Fruit fly (Drosophila melanogaster) whole organism, embryonic: Measurements from ENCODE around the gene CG12516.

Experiments used
- Abd-B ChIP-seq: fragments of 200-800 bp; sonication (Bioruptor generic); optimal IDR thresholded peaks from 2 replicates; lab custom pipeline; 2018; ENCODE audit warnings: missing biosample characterization, mild to moderate bottlenecking, missing genetic modification characterization, moderate library complexity
- Atf-2 ChIP-seq: fragments of 200-800 bp; sonication (Bioruptor generic); optimal IDR thresholded peaks from 2 replicates; lab custom pipeline; 2016; ENCODE audit warnings: missing biosample characterization, missing genetic modification characterization
- Atf6 ChIP-seq: fragments of 200-800 bp; sonication (Bioruptor generic); IDR thresholded peaks from 2 replicates; pipeline ENCODE4 v1.3.6; 2022; ENCODE audit warnings: missing biosample characterization, missing genetic modification characterization
- B-H2 ChIP-seq: fragments of 200-800 bp; sonication (Bioruptor generic); optimal IDR thresholded peaks from 2 replicates; lab custom pipeline; 2018; ENCODE audit warnings: missing biosample characterization, mild to moderate bottlenecking, missing genetic modification characterization
- CG11093 ChIP-seq: fragments of 200-800 bp; sonication (Bioruptor generic); IDR thresholded peaks from 3 replicates; pipeline ENCODE4 v1.3.6; 2022; ENCODE audit warnings: missing biosample characterization, missing genetic modification characterization
- CG12219 ChIP-seq: fragments of 200-800 bp; sonication (Bioruptor generic); optimal IDR thresholded peaks from 3 replicates; lab custom pipeline; 2018; ENCODE audit warnings: missing biosample characterization, mild to moderate bottlenecking, missing genetic modification characterization
- CG12391 ChIP-seq: fragments of 200-800 bp; sonication (Bioruptor generic); optimal IDR thresholded peaks from 3 replicates; lab custom pipeline; 2018; ENCODE audit warnings: missing biosample characterization, mild to moderate bottlenecking, missing genetic modification characterization, moderate library complexity
- CG13123 ChIP-seq: fragments of 200-800 bp; sonication (Bioruptor generic); optimal IDR thresholded peaks from 2 replicates; lab custom pipeline; 2016; ENCODE audit warnings: missing biosample characterization, missing genetic modification characterization
- CG15269 ChIP-seq: fragments of 200-800 bp; sonication (Bioruptor generic); optimal IDR thresholded peaks from 2 replicates; lab custom pipeline; 2018; ENCODE audit warnings: missing biosample characterization, mild to moderate bottlenecking, missing genetic modification characterization, moderate library complexity
- CG17385 ChIP-seq: fragments of 200-800 bp; sonication (Bioruptor generic); optimal IDR thresholded peaks from 3 replicates; lab custom pipeline; 2018; ENCODE audit warnings: missing biosample characterization, mild to moderate bottlenecking, missing genetic modification characterization
- CG1792 ChIP-seq: fragments of 200-800 bp; sonication (Bioruptor generic); optimal IDR thresholded peaks from 2 replicates; lab custom pipeline; 2016; ENCODE audit warnings: missing biosample characterization, missing genetic modification characterization
- CG18476 ChIP-seq: fragments of 200-800 bp; sonication (Bioruptor generic); optimal IDR thresholded peaks from 2 replicates; lab custom pipeline; 2016; ENCODE audit warnings: missing biosample characterization, mild to moderate bottlenecking, missing genetic modification characterization
- CG18599 ChIP-seq: fragments of 200-800 bp; sonication (Bioruptor generic); optimal IDR thresholded peaks from 3 replicates; lab custom pipeline; 2017; ENCODE audit warnings: missing biosample characterization, missing genetic modification characterization, mild to moderate bottlenecking, moderate library complexity, missing genetic modification reagents
- CG2875 ChIP-seq: fragments of 200-800 bp; sonication (Bioruptor generic); optimal IDR thresholded peaks from 2 replicates; lab custom pipeline; 2017; ENCODE audit warnings: missing biosample characterization, mild to moderate bottlenecking, missing genetic modification characterization, missing genetic modification reagents
- CG31365 ChIP-seq: fragments of 200-800 bp; sonication (Bioruptor generic); optimal IDR thresholded peaks from 2 replicates; lab custom pipeline; 2018; ENCODE audit warnings: missing biosample characterization, mild to moderate bottlenecking, missing genetic modification characterization
- CG3838 ChIP-seq: fragments of 200-800 bp; sonication (Bioruptor generic); optimal IDR thresholded peaks from 3 replicates; lab custom pipeline; 2016; ENCODE audit warnings: missing biosample characterization, missing genetic modification characterization
- CG4617 ChIP-seq: fragments of 200-800 bp; sonication (Bioruptor generic); optimal IDR thresholded peaks from 3 replicates; lab custom pipeline; 2016; ENCODE audit warnings: missing biosample characterization, missing genetic modification characterization, borderline replicate concordance
- CG7556 ChIP-seq: fragments of 200-800 bp; sonication (Bioruptor generic); optimal IDR thresholded peaks from 2 replicates; lab custom pipeline; 2017; ENCODE audit warnings: missing biosample characterization, mild to moderate bottlenecking, missing genetic modification characterization
- Dek ChIP-seq: fragments of 200-800 bp; sonication (Bioruptor generic); optimal IDR thresholded peaks from 3 replicates; lab custom pipeline; 2019; ENCODE audit warnings: missing biosample characterization, mild to moderate bottlenecking, missing genetic modification characterization, moderate library complexity
- Doc3 ChIP-seq: fragments of 200-800 bp; sonication (Bioruptor generic); IDR thresholded peaks from 3 replicates; pipeline ENCODE4 v1.3.6; 2022; ENCODE audit warnings: missing biosample characterization, missing genetic modification characterization; ENCODE audit not compliant: partially characterized antibody
- HHEX ChIP-seq: fragments of 200-800 bp; sonication (Bioruptor generic); optimal IDR thresholded peaks from 3 replicates; lab custom pipeline; 2017; ENCODE audit warnings: missing biosample characterization, mild to moderate bottlenecking, missing genetic modification characterization, missing genetic modification reagents
- Hey ChIP-seq: fragments of 200-800 bp; sonication (Bioruptor generic); optimal IDR thresholded peaks from 3 replicates; lab custom pipeline; 2018; ENCODE audit warnings: missing biosample characterization, mild to moderate bottlenecking, missing genetic modification characterization
- Lpt ChIP-seq: fragments of >200 bp; optimal IDR thresholded peaks from 2 replicates; lab custom pipeline; 2018; ENCODE audit warnings: missing biosample characterization, missing genetic modification characterization
- Neu2 ChIP-seq: fragments of 200-800 bp; sonication (Bioruptor generic); optimal IDR thresholded peaks from 3 replicates; lab custom pipeline; 2016; ENCODE audit warnings: missing biosample characterization, missing genetic modification characterization, borderline replicate concordance
- Nf-YB ChIP-seq: fragments of 200-800 bp; sonication (Bioruptor generic); optimal IDR thresholded peaks from 3 replicates; lab custom pipeline; 2019; ENCODE audit warnings: missing biosample characterization, mild to moderate bottlenecking, missing genetic modification characterization, moderate library complexity
- Ravus ChIP-seq: fragments of 200-800 bp; sonication (Bioruptor generic); IDR thresholded peaks from 2 replicates; pipeline ENCODE4 v1.3.6; 2022; ENCODE audit warnings: missing biosample characterization, missing genetic modification characterization
- Sox100B ChIP-seq: fragments of 200-800 bp; sonication (Bioruptor generic); optimal IDR thresholded peaks from 3 replicates; lab custom pipeline; 2018; ENCODE audit warnings: missing biosample characterization, mild to moderate bottlenecking, missing genetic modification characterization
- Tbp ChIP-seq: fragments of >200 bp; optimal IDR thresholded peaks from 2 replicates; lab custom pipeline; 2018; ENCODE audit warnings: missing biosample characterization, missing genetic modification characterization
- al ChIP-seq: fragments of 200-800 bp; sonication (Bioruptor generic); IDR thresholded peaks from 2 replicates; pipeline ENCODE4 v1.3.6; 2022; ENCODE audit warnings: missing biosample characterization, missing genetic modification characterization
- amos ChIP-seq: fragments of 200-800 bp; sonication (Bioruptor generic); IDR thresholded peaks from 2 replicates; pipeline ENCODE4 v1.3.6; 2022; ENCODE audit warnings: missing biosample characterization, missing genetic modification characterization; ENCODE audit not compliant: partially characterized antibody
- ato ChIP-seq: fragments of 200-800 bp; sonication (Bioruptor generic); IDR thresholded peaks from 2 replicates; pipeline ENCODE4 v1.3.6; 2022; ENCODE audit warnings: missing biosample characterization, missing genetic modification characterization; ENCODE audit not compliant: partially characterized antibody
- bab2 ChIP-seq: fragments of 200-800 bp; sonication (Bioruptor generic); optimal IDR thresholded peaks from 2 replicates; lab custom pipeline; 2016; ENCODE audit warnings: missing biosample characterization, missing genetic modification characterization
- cas ChIP-seq: fragments of 200-800 bp; sonication (Bioruptor generic); IDR thresholded peaks from 2 replicates; pipeline ENCODE4 v1.3.6; 2022; ENCODE audit warnings: missing biosample characterization, missing genetic modification characterization
- dan ChIP-seq: fragments of 200-800 bp; sonication (Bioruptor generic); IDR thresholded peaks from 2 replicates; pipeline ENCODE4 v1.3.6; 2022; ENCODE audit warnings: missing biosample characterization, missing genetic modification characterization
- dm ChIP-seq: fragments of 200-800 bp; sonication (Bioruptor generic); optimal IDR thresholded peaks from 3 replicates; lab custom pipeline; 2016; ENCODE audit warnings: missing biosample characterization, missing genetic modification characterization
- dmrt11E ChIP-seq: fragments of 200-800 bp; sonication (Bioruptor generic); optimal IDR thresholded peaks from 3 replicates; lab custom pipeline; 2018; ENCODE audit warnings: missing biosample characterization, mild to moderate bottlenecking, missing genetic modification characterization, moderate library complexity
- fd64A ChIP-seq: fragments of 200-800 bp; sonication (Bioruptor generic); optimal IDR thresholded peaks from 3 replicates; lab custom pipeline; 2018; ENCODE audit warnings: missing biosample characterization, mild to moderate bottlenecking, missing genetic modification characterization
- gem ChIP-seq: fragments of 200-800 bp; sonication (Bioruptor generic); optimal IDR thresholded peaks from 2 replicates; lab custom pipeline; 2019; ENCODE audit warnings: missing biosample characterization, mild to moderate bottlenecking, missing genetic modification characterization, moderate library complexity
- gro ChIP-seq: fragments of 200-800 bp; sonication (Bioruptor generic); optimal IDR thresholded peaks from 2 replicates; lab custom pipeline; 2016; ENCODE audit warnings: missing biosample characterization, missing genetic modification characterization
- ind ChIP-seq: fragments of 200-800 bp; sonication (Bioruptor generic); optimal IDR thresholded peaks from 3 replicates; lab custom pipeline; 2016; ENCODE audit warnings: missing biosample characterization, missing genetic modification characterization
- jing ChIP-seq: fragments of 200-800 bp; sonication (Bioruptor generic); optimal IDR thresholded peaks from 2 replicates; lab custom pipeline; 2018; ENCODE audit warnings: missing biosample characterization, mild to moderate bottlenecking, missing genetic modification characterization
- jumu ChIP-seq: fragments of 200-800 bp; sonication (Bioruptor generic); optimal IDR thresholded peaks from 3 replicates; lab custom pipeline; 2016; ENCODE audit warnings: missing biosample characterization, missing genetic modification characterization
- klu ChIP-seq: fragments of 200-800 bp; sonication (Bioruptor generic); IDR thresholded peaks from 2 replicates; pipeline ENCODE4 v1.3.6; 2022; ENCODE audit warnings: missing biosample characterization, missing genetic modification characterization
- nerfin-1 ChIP-seq: fragments of 200-800 bp; sonication (Bioruptor generic); optimal IDR thresholded peaks from 3 replicates; lab custom pipeline; 2019; ENCODE audit warnings: missing biosample characterization, mild to moderate bottlenecking, missing genetic modification characterization, moderate library complexity
- psq ChIP-seq: fragments of 200-800 bp; sonication (Bioruptor generic); optimal IDR thresholded peaks from 2 replicates; lab custom pipeline; 2017; ENCODE audit warnings: missing biosample characterization, missing genetic modification characterization
- sc ChIP-seq, 3 experiments: fragments of >200 bp in 2 of 3; fragments of 200-800 bp in 1 of 3; sonication (Bioruptor generic) in 1 of 3; optimal IDR thresholded peaks; 2 replicates in 2 of 3; 3 replicates in 1 of 3; lab custom pipeline; 2017; ENCODE audit warnings: mild to moderate bottlenecking in 1 of 3, missing biosample characterization in 1 of 3, missing genetic modification characterization in 1 of 3, missing genetic modification reagents in 1 of 3
- sens-2 ChIP-seq: fragments of 200-800 bp; sonication (Bioruptor generic); IDR thresholded peaks from 2 replicates; pipeline ENCODE4 v1.3.6; 2022; ENCODE audit warnings: missing biosample characterization, missing genetic modification characterization
- sim ChIP-seq: fragments of 200-800 bp; sonication (Bioruptor generic); IDR thresholded peaks from 2 replicates; pipeline ENCODE4 v1.3.6; 2022; ENCODE audit warnings: missing biosample characterization, missing genetic modification characterization

Gene CG12516

DNA sequence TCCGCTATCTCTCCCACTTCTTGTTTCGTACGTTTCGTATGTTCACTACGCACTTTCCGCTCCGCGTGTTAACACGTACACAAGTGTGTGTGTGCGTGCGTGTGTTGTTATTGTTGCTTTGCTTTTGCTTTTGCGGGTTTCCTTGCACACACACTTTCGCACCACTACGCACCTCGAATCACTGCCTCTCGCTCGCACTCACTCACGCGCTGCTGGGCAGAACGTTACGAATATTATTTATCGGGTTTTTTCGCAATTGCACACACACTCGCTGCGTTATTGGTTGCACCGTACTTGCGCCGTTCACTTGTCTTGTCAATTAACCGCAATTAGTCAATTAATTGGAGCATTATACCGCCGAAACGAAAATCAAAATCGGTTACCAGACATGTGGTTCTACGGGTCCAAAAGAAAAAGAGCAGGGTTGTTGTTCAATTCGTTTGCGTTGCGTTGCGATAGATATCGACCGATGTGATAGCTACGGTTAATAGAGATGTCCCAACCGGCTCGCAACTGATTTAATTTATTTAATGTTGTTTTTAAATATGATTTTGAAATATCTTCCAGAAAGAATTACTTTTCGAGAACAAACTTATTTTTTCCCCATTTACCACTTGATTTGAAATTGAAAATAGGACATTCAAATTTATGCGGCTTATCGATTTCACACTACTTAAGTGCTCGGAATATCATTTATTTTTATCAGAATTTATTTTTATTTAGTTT is 31.8 kb upstream of the CG12516 start, which contains the start of gene larp (continued):
- peak; percentile 60; the same call in 1 of the 2 replicates for TF ChIP-seq Atf6 (GFP tag; lab: Robert Waterston, UW)
- peak; percentile 48; the same call in 1 of the 2 replicates for TF ChIP-seq cas (GFP tag; lab: Robert Waterston, UW)
- TF ChIP-seq CG15269 (tag; lab: Kevin White, UChicago) = peak; percentile 57
- TF ChIP-seq Hey (tag; lab: Kevin White, UChicago) = no peak
- peak; percentile 63 for TF ChIP-seq Abd-B (GFP tag; lab: Kevin White, UChicago)
- peak; percentile 14; the same call in 1 of the 2 replicates for TF ChIP-seq klu (GFP tag; lab: Robert Waterston, UW)
- TF ChIP-seq Doc3 = peak; percentile 87
- TF ChIP-seq Ravus (GFP tag; lab: Robert Waterston, UW) = no peak
- no peak for TF ChIP-seq CG1792 (GFP tag; lab: Kevin White, UChicago)
- TF ChIP-seq jing = no peak
- peak; percentile 64; the same call in 1 of the 2 replicates for TF ChIP-seq sens-2 (GFP tag; lab: Robert Waterston, UW)
- peak; percentile 98; the same call in 1 of the 2 replicates for TF ChIP-seq amos (GFP tag; lab: Robert Waterston, UW)
- peak; percentile 87 for TF ChIP-seq dm (GFP tag; lab: Kevin White, UChicago)
- TF ChIP-seq gem (tag; lab: Kevin White, UChicago) = peak; percentile 75
- TF ChIP-seq CG13123 (GFP tag; lab: Kevin White, UChicago) = peak; percentile 46
- peak; percentile 25 for TF ChIP-seq CG7556 (GFP tag; lab: Kevin White, UChicago)
- TF ChIP-seq CG12391 (tag; lab: Kevin White, UChicago) = peak; percentile 74
- peak; percentile 23 for TF ChIP-seq CG3838 (GFP tag; lab: Kevin White, UChicago)
- no peak for TF ChIP-seq Lpt (GFP tag; lab: Kevin White, UChicago)
- peak; percentile 43 for TF ChIP-seq CG17385
- peak; percentile 36; the same call in 1 of the 3 replicates for TF ChIP-seq CG11093 (GFP tag; lab: Robert Waterston, UW)
- no peak for TF ChIP-seq fd64A (GFP tag; lab: Kevin White, UChicago)
- peak; percentile 73 for TF ChIP-seq ind (GFP tag; lab: Kevin White, UChicago)
- TF ChIP-seq psq (GFP tag; lab: Kevin White, UChicago) = peak; percentile 86
- TF ChIP-seq sc (optimal IDR thresholded peaks at IDR 0.05; lab: Kevin White, UChicago) = no peak
- no peak for TF ChIP-seq sc (GFP tag; optimal IDR thresholded peaks at IDR 0.05; lab: Kevin White, UChicago)
- peak; percentile 78 for TF ChIP-seq al
- peak; percentile 60 for TF ChIP-seq dmrt11E (tag; lab: Kevin White, UChicago)
- peak; percentile 60 for TF ChIP-seq CG4617 (GFP tag; lab: Kevin White, UChicago)
- no peak for TF ChIP-seq CG31365 (tag; lab: Kevin White, UChicago)
- no peak for TF ChIP-seq Tbp (GFP tag; lab: Kevin White, UChicago)
- TF ChIP-seq Sox100B = peak; percentile 55
- peak; percentile 41 for TF ChIP-seq CG18599
- no peak for TF ChIP-seq Neu2 (GFP tag; lab: Kevin White, UChicago)
- TF ChIP-seq HHEX = no peak
- TF ChIP-seq ato (GFP tag; lab: Robert Waterston, UW) = peak; percentile 83
- TF ChIP-seq CG18476 = peak; percentile 36
- TF ChIP-seq bab2 (GFP tag; lab: Kevin White, UChicago) = peak; percentile 73
- no peak for TF ChIP-seq sim (GFP tag; lab: Robert Waterston, UW)
- no peak for TF ChIP-seq CG12219 (GFP tag; lab: Kevin White, UChicago)
- peak; percentile 74 for TF ChIP-seq gro (GFP tag; lab: Kevin White, UChicago)
- TF ChIP-seq B-H2 (GFP tag; lab: Kevin White, UChicago) = peak; percentile 77
- no peak for TF ChIP-seq CG2875 (GFP tag; lab: Kevin White, UChicago)
- TF ChIP-seq Nf-YB (GFP tag; lab: Kevin White, UChicago) = no peak
- no peak for TF ChIP-seq nerfin-1 (tag; lab: Kevin White, UChicago)
- TF ChIP-seq Atf-2 (GFP tag; lab: Kevin White, UChicago) = peak; percentile 41
- no peak for TF ChIP-seq dan
- TF ChIP-seq Dek (tag; lab: Kevin White, UChicago) = peak; percentile 49
- peak; percentile 22 for TF ChIP-seq jumu (GFP tag; lab: Kevin White, UChicago)
